Worm (Caenorhabditis elegans) whole organism, young adult: ENCODE measurements around the gene fbxa-13.

Source experiments
- B0261.1 ChIP-seq: sonication (generic microtip); optimal IDR thresholded peaks from 2 replicates; lab custom pipeline; 2016; ENCODE audit warnings: mild to moderate bottlenecking, missing genetic modification characterization, moderate library complexity, missing compliant biosample characterization
- C06A6.2 ChIP-seq: fragments of 200-800 bp; sonication (Bioruptor generic); conservative IDR thresholded peaks from 2 replicates; pipeline ENCODE4 v1.3.6; 2022; ENCODE audit warnings: missing genetic modification characterization, missing compliant biosample characterization
- D2030.7 ChIP-seq: fragments of 200-800 bp; sonication (Bioruptor generic); IDR thresholded peaks from 2 replicates; pipeline ENCODE4 v1.3.6; 2022; ENCODE audit warnings: missing genetic modification reagents, missing genetic modification characterization, missing compliant biosample characterization
- F10E7.11 ChIP-seq: sonication (generic microtip); optimal IDR thresholded peaks from 2 replicates; lab custom pipeline; 2017; ENCODE audit warnings: mild to moderate bottlenecking, missing genetic modification characterization, moderate library complexity, missing compliant biosample characterization
- F23B12.7 ChIP-seq: sonication (generic microtip); optimal IDR thresholded peaks from 2 replicates; lab custom pipeline; 2017; ENCODE audit warnings: missing genetic modification characterization, mild to moderate bottlenecking, missing compliant biosample characterization, antibody characterized with exemption, moderate library complexity; ENCODE audit not compliant: insufficient read depth
- F39B2.1 ChIP-seq: fragments of 200-800 bp; sonication (Bioruptor generic); IDR thresholded peaks from 2 replicates; pipeline ENCODE4 v1.3.6; 2022; ENCODE audit warnings: missing genetic modification reagents, missing genetic modification characterization, missing compliant biosample characterization
- F55B11.4 ChIP-seq: sonication (generic microtip); optimal IDR thresholded peaks from 2 replicates; lab custom pipeline; 2016; ENCODE audit warnings: missing compliant biosample characterization, missing genetic modification characterization, borderline replicate concordance; ENCODE audit not compliant: insufficient read depth
- K11D2.4 ChIP-seq: fragments of 200-800 bp; sonication (Bioruptor generic); IDR thresholded peaks from 2 replicates; pipeline ENCODE4 v1.3.6; 2022; ENCODE audit warnings: missing genetic modification reagents, missing genetic modification characterization, missing compliant biosample characterization
- ZK185.1 ChIP-seq: sonication (generic microtip); optimal IDR thresholded peaks from 2 replicates; lab custom pipeline; 2016; ENCODE audit warnings: mild to moderate bottlenecking, missing genetic modification characterization, missing compliant biosample characterization; ENCODE audit not compliant: poor library complexity, severe bottlenecking
- ama-1 ChIP-seq, 3 experiments: fragments of 150-350 bp in 1 of 3; sonication (generic microtip) in 2 of 3; optimal IDR thresholded peaks; 2 replicates each; lab custom pipeline; 2014 to 2018; ENCODE audit warnings: missing biosample characterization in 2 of 3, missing genetic modification characterization in 2 of 3, missing genetic modification reagents in 2 of 3
- athp-1 ChIP-seq: sonication (generic microtip); optimal IDR thresholded peaks from 2 replicates; lab custom pipeline; 2017; ENCODE audit warnings: mild to moderate bottlenecking, missing genetic modification characterization, missing compliant biosample characterization
- attf-6 ChIP-seq: fragments of 200-800 bp; sonication (Bioruptor generic); IDR thresholded peaks from 2 replicates; pipeline ENCODE4 v1.3.6; 2022; ENCODE audit warnings: missing genetic modification reagents, missing genetic modification characterization, missing compliant biosample characterization
- bed-1 ChIP-seq: fragments of 200-800 bp; sonication (Bioruptor generic); IDR thresholded peaks from 2 replicates; pipeline ENCODE4 v1.3.6; 2022; ENCODE audit warnings: missing genetic modification reagents, missing genetic modification characterization, missing compliant biosample characterization
- ccch-3 ChIP-seq: fragments of 200-800 bp; sonication (Bioruptor generic); optimal IDR thresholded peaks from 2 replicates; lab custom pipeline; 2018; ENCODE audit warnings: mild to moderate bottlenecking, missing genetic modification characterization, missing compliant biosample characterization
- cebp-1 ChIP-seq, 2 experiments: fragments of 200-800 bp in 1 of 2; sonication (Bioruptor generic) in 1 of 2; sonication (generic microtip) in 1 of 2; IDR thresholded peaks in 1 of 2; optimal IDR thresholded peaks in 1 of 2; 2 replicates each; pipeline versions ENCODE4 v1.3.6 to Lab custom; 2017 to 2022; ENCODE audit warnings: missing compliant biosample characterization in 2 of 2, missing genetic modification characterization in 2 of 2, mild to moderate bottlenecking in 1 of 2, missing genetic modification reagents in 1 of 2, moderate library complexity in 1 of 2
- ceh-79 ChIP-seq: sonication (generic microtip); optimal IDR thresholded peaks from 2 replicates; lab custom pipeline; 2017; ENCODE audit warnings: mild to moderate bottlenecking, missing genetic modification characterization, missing compliant biosample characterization
- ceh-91 ChIP-seq: fragments of 200-800 bp; sonication (Bioruptor generic); IDR thresholded peaks from 2 replicates; pipeline ENCODE4 v1.3.6; 2022; ENCODE audit warnings: missing genetic modification reagents, missing genetic modification characterization, missing compliant biosample characterization
- chd-7 ChIP-seq: sonication (generic microtip); optimal IDR thresholded peaks from 2 replicates; lab custom pipeline; 2016; ENCODE audit warnings: mild to moderate bottlenecking, missing genetic modification characterization, moderate library complexity, missing compliant biosample characterization
- dpl-1 ChIP-seq: fragments of 150-350 bp; optimal IDR thresholded peaks from 2 replicates; lab custom pipeline; 2014; ENCODE audit warnings: missing biosample characterization, missing genetic modification reagents, missing genetic modification characterization
- ekl-4 ChIP-seq: fragments of 200-800 bp; sonication (Bioruptor generic); IDR thresholded peaks from 2 replicates; pipeline ENCODE4 v1.3.6; 2022; ENCODE audit warnings: missing genetic modification reagents, missing genetic modification characterization, missing compliant biosample characterization
- ets-4 ChIP-seq: fragments of 200-800 bp; sonication (Bioruptor generic); optimal IDR thresholded peaks from 2 replicates; lab custom pipeline; 2018; ENCODE audit warnings: mild to moderate bottlenecking, missing genetic modification characterization, missing compliant biosample characterization
- him-1 ChIP-seq: sonication (generic microtip); optimal IDR thresholded peaks from 2 replicates; lab custom pipeline; 2016; ENCODE audit warnings: missing genotype, missing genetic modification reagents, missing genetic modification characterization, missing compliant biosample characterization
- hlh-26 ChIP-seq: fragments of 200-800 bp; sonication (Bioruptor generic); conservative IDR thresholded peaks from 2 replicates; pipeline ENCODE4 v1.3.6; 2022; ENCODE audit warnings: missing genetic modification reagents, missing genetic modification characterization, missing compliant biosample characterization
- hmg-20 ChIP-seq: fragments of 200-800 bp; sonication (Bioruptor generic); IDR thresholded peaks from 2 replicates; pipeline ENCODE4 v1.3.6; 2022; ENCODE audit warnings: missing genetic modification reagents, missing genetic modification characterization, missing compliant biosample characterization
- lag-1 ChIP-seq: fragments of 200-800 bp; sonication (Bioruptor generic); IDR thresholded peaks from 2 replicates; pipeline ENCODE4 v1.3.6; 2022; ENCODE audit warnings: missing genetic modification reagents, missing genetic modification characterization, missing compliant biosample characterization
- lin-26 ChIP-seq: fragments of 200-800 bp; sonication (Bioruptor generic); IDR thresholded peaks from 2 replicates; pipeline ENCODE4 v1.3.6; 2022; ENCODE audit warnings: missing genetic modification reagents, missing genetic modification characterization, missing compliant biosample characterization
- lin-40 ChIP-seq: sonication (generic microtip); optimal IDR thresholded peaks from 2 replicates; lab custom pipeline; 2016; ENCODE audit warnings: missing genetic modification characterization, mild to moderate bottlenecking, missing compliant biosample characterization, missing genotype, missing genetic modification reagents
- lin-54 ChIP-seq: fragments of 200-800 bp; sonication (Bioruptor generic); optimal IDR thresholded peaks from 2 replicates; lab custom pipeline; 2018; ENCODE audit warnings: mild to moderate bottlenecking, missing genetic modification characterization, missing compliant biosample characterization
- madf-8 ChIP-seq: fragments of 200-800 bp; sonication (Bioruptor generic); conservative IDR thresholded peaks from 2 replicates; pipeline ENCODE4 v1.3.6; 2022; ENCODE audit warnings: missing genetic modification reagents, missing genetic modification characterization, missing compliant biosample characterization
- mxl-1 ChIP-seq: sonication (generic microtip); optimal IDR thresholded peaks from 2 replicates; lab custom pipeline; 2016; ENCODE audit warnings: missing genetic modification characterization, missing compliant biosample characterization
- rec-8 ChIP-seq, 2 experiments: sonication (generic microtip); optimal IDR thresholded peaks; 2 replicates each; lab custom pipeline; 2016; ENCODE audit warnings: mild to moderate bottlenecking in 2 of 2, missing genetic modification characterization in 2 of 2, missing genetic modification reagents in 2 of 2, missing genotype in 2 of 2, missing biosample characterization in 1 of 2, missing compliant biosample characterization in 1 of 2, moderate library complexity in 1 of 2
- snpc-1.3 ChIP-seq: sonication (generic microtip); optimal IDR thresholded peaks from 2 replicates; lab custom pipeline; 2017; ENCODE audit warnings: missing genetic modification characterization, mild to moderate bottlenecking, missing compliant biosample characterization, antibody characterized with exemption, moderate library complexity, missing genotype, missing genetic modification reagents; ENCODE audit not compliant: insufficient read depth
- snpc-3.4 ChIP-seq: sonication (generic microtip); optimal IDR thresholded peaks from 2 replicates; lab custom pipeline; 2017; ENCODE audit warnings: missing genetic modification characterization, mild to moderate bottlenecking, missing compliant biosample characterization, antibody characterized with exemption, moderate library complexity, missing genotype, missing genetic modification reagents
- tbp1 ChIP-seq: fragments of 200-800 bp; sonication (Bioruptor generic); optimal IDR thresholded peaks from 2 replicates; lab custom pipeline; 2018; ENCODE audit warnings: mild to moderate bottlenecking, missing genetic modification characterization, missing compliant biosample characterization
- tbx-9 ChIP-seq: sonication (generic microtip); optimal IDR thresholded peaks from 2 replicates; lab custom pipeline; 2016; ENCODE audit warnings: borderline replicate concordance, missing genetic modification characterization, inconsistent platforms, missing compliant biosample characterization
- unc-62 ChIP-seq: fragments of 150-350 bp; optimal IDR thresholded peaks from 2 replicates; lab custom pipeline; 2014; ENCODE audit warnings: missing biosample characterization, missing genetic modification reagents, missing genetic modification characterization
- zfh-2 ChIP-seq: fragments of 200-800 bp; sonication (Bioruptor generic); conservative IDR thresholded peaks from 2 replicates; pipeline ENCODE4 v1.3.6; 2022; ENCODE audit warnings: missing genetic modification reagents, missing genetic modification characterization, missing compliant biosample characterization
- ztf-22 ChIP-seq: fragments of 200-800 bp; sonication (Bioruptor generic); optimal IDR thresholded peaks from 2 replicates; lab custom pipeline; 2018; ENCODE audit warnings: mild to moderate bottlenecking, missing genetic modification characterization, moderate library complexity, missing compliant biosample characterization
- ztf-26 ChIP-seq: sonication (generic microtip); optimal IDR thresholded peaks from 2 replicates; lab custom pipeline; 2017; ENCODE audit warnings: missing genetic modification characterization, missing compliant biosample characterization
- ztf-28 ChIP-seq: fragments of 200-800 bp; sonication (Bioruptor generic); IDR thresholded peaks from 2 replicates; pipeline ENCODE4 v1.3.6; 2022; ENCODE audit warnings: missing genetic modification reagents, missing genetic modification characterization, missing compliant biosample characterization
- ztf-3 ChIP-seq: fragments of 200-800 bp; sonication (Bioruptor generic); optimal IDR thresholded peaks from 2 replicates; lab custom pipeline; 2018; ENCODE audit warnings: mild to moderate bottlenecking, missing genetic modification characterization, missing compliant biosample characterization

The fbxa-13 gene

DNA sequence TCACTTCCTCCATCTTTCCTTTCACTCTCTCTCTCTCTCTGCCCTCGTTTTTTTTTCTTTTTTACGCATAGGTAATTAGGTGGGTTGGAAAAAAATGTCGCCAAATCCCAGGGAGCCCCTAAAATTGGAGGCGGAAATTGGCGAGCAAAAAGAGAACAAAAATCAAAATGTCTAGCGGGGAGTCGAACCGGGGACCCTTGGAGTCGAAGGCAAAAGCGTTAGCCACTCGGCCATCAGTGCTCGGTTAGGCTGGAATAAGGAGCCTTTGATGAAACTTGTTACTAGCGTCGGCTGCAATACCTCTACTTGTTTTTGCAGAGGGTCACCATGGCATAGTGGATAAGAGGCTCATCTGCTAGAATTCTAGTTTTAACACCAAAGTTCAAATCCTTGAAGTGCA is 37.4 kb upstream of the fbxa-13 start (continued):
- peak; percentile 4 for TF ChIP-seq snpc-3.4 (tag; lab: Kevin White, UChicago)
- peak; percentile 61 for TF ChIP-seq zfh-2
- no peak for TF ChIP-seq ccch-3 (GFP tag; lab: Kevin White, UChicago)
- no peak for TF ChIP-seq F23B12.7 (tag; lab: Kevin White, UChicago)
- TF ChIP-seq ZK185.1 (tag; lab: Kevin White, UChicago) = no peak
- TF ChIP-seq rec-8 (tag; optimal IDR thresholded peaks at IDR 0.05; lab: Kevin White, UChicago) = no peak
- TF ChIP-seq ztf-28 = no peak
- TF ChIP-seq F10E7.11 = no peak
- peak; percentile 49 for TF ChIP-seq snpc-1.3 (tag; lab: Kevin White, UChicago)
- no peak for TF ChIP-seq attf-6 (GFP tag; lab: Robert Waterston, UW)
- TF ChIP-seq ztf-22 = no peak
- TF ChIP-seq lag-1 (GFP tag; lab: Robert Waterston, UW) = no peak
- TF ChIP-seq athp-1 (tag; lab: Kevin White, UChicago) = peak; percentile 22
- peak; percentile 22 for TF ChIP-seq chd-7 (tag; lab: Kevin White, UChicago)
- TF ChIP-seq lin-26 = peak; percentile 65; the same call in 1 of the 2 replicates
- no peak for TF ChIP-seq tbx-9 (tag; lab: Kevin White, UChicago)
- TF ChIP-seq lin-54 (GFP tag; lab: Kevin White, UChicago) = peak; percentile 17
- TF ChIP-seq C06A6.2 (GFP tag; lab: Robert Waterston, UW) = no peak
- peak; percentile 68 for TF ChIP-seq B0261.1
- TF ChIP-seq ekl-4 (GFP tag; lab: Robert Waterston, UW) = no peak
- TF ChIP-seq bed-1 (GFP tag; lab: Robert Waterston, UW) = no peak
- no peak for TF ChIP-seq ama-1 (optimal IDR thresholded peaks at IDR 0.05; lab: Kevin White, UChicago)
- TF ChIP-seq ama-1 (GFP tag; optimal IDR thresholded peaks at IDR 0.05; lab: Kevin White, UChicago) = no peak
- peak; percentile 30; the same call in 1 of the 2 replicates for TF ChIP-seq D2030.7
- no peak for TF ChIP-seq ets-4 (GFP tag; lab: Kevin White, UChicago)
- no peak for TF ChIP-seq dpl-1 (GFP tag; lab: Kevin White, UChicago)
- TF ChIP-seq unc-62 (GFP tag; lab: Kevin White, UChicago) = no peak
- peak; percentile 7 for TF ChIP-seq mxl-1
- TF ChIP-seq K11D2.4 (GFP tag; lab: Robert Waterston, UW) = peak; percentile 16; the same call in 1 of the 2 replicates
- TF ChIP-seq hmg-20 (GFP tag; lab: Robert Waterston, UW) = no peak
- no peak for TF ChIP-seq madf-8 (GFP tag; lab: Robert Waterston, UW)
- TF ChIP-seq lin-40 (tag; lab: Kevin White, UChicago) = no peak
- no peak for TF ChIP-seq cebp-1 (GFP tag; IDR thresholded peaks at IDR 0.05; lab: Robert Waterston, UW)
- TF ChIP-seq cebp-1 (tag; optimal IDR thresholded peaks at IDR 0.05; lab: Kevin White, UChicago) = peak; percentile 25
- TF ChIP-seq him-1 (tag; lab: Kevin White, UChicago) = no peak
- no peak for TF ChIP-seq ztf-3 (GFP tag; lab: Kevin White, UChicago)
- peak; percentile 86 for TF ChIP-seq tbp1 (GFP tag; lab: Kevin White, UChicago)
- TF ChIP-seq ceh-79 (tag; lab: Kevin White, UChicago) = no peak
- TF ChIP-seq ztf-26 (tag; lab: Kevin White, UChicago) = no peak
- TF ChIP-seq hlh-26 (GFP tag; lab: Robert Waterston, UW) = no peak
- TF ChIP-seq ceh-91 (GFP tag; lab: Robert Waterston, UW) = no peak
- no peak for TF ChIP-seq F55B11.4 (tag; lab: Kevin White, UChicago)
- no peak for TF ChIP-seq F39B2.1 (GFP tag; lab: Robert Waterston, UW)
